Fruit fly (Drosophila melanogaster): ENCODE measurements around the gene Crz.

DNA sequence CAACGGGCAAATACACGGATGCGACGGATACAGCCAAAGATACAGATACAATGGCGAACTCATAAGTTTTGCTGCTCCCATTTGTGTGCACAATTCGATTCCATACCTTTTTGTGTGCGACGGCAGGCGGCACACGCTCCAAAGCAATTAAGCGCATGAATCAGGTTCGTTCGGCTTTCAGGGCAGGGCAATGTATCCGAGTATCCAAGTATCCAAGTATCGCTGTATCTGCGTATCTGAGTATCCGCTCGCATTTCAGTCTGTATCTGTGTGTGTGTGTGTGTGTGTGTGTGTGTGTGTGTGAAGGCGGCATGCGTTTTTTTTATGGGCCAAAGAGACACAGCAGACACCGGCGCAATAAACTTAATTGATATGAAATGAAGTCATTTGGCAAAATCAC lies 48.5 kb downstream of the Crz start:
- TF ChIP-seq h (optimal IDR thresholded peaks at IDR 0.05) (no peak), Myc (optimal IDR thresholded peaks at IDR 0.05) (no peak)
